Worm (Caenorhabditis elegans) whole organism, L4 larva: ENCODE results near the gene M01H9.2.

Source experiments
- D1046.2 ChIP-seq: fragments of 200-800 bp; sonication (Bioruptor generic); IDR thresholded peaks from 2 replicates; pipeline ENCODE4 v1.3.6; 2022; ENCODE audit warnings: missing genetic modification characterization, missing compliant biosample characterization
- F10B5.3 ChIP-seq: sonication (generic microtip); optimal IDR thresholded peaks from 2 replicates; lab custom pipeline; 2016; ENCODE audit warnings: mild to moderate bottlenecking, missing genetic modification characterization, missing compliant biosample characterization
- F26F4.8 ChIP-seq: fragments of 200-800 bp; sonication (Bioruptor generic); conservative IDR thresholded peaks from 2 replicates; pipeline ENCODE4 v1.3.6; 2022; ENCODE audit warnings: missing genetic modification characterization, missing compliant biosample characterization
- F37D6.2 ChIP-seq: sonication (generic microtip); optimal IDR thresholded peaks from 2 replicates; lab custom pipeline; 2016; ENCODE audit warnings: mild to moderate bottlenecking, missing genetic modification characterization, missing compliant biosample characterization
- F44E2.7 ChIP-seq: fragments of 200-800 bp; sonication (Bioruptor generic); IDR thresholded peaks from 2 replicates; pipeline ENCODE4 v2.1.2; 2022; ENCODE audit warnings: missing genetic modification characterization, missing compliant biosample characterization
- R02D3.7 ChIP-seq: fragments of 150-350 bp; sonication (generic microtip); optimal IDR thresholded peaks from 3 replicates; lab custom pipeline; 2014; ENCODE audit warnings: missing biosample characterization, missing genetic modification characterization
- T20F7.1 ChIP-seq: fragments of 200-800 bp; sonication (Bioruptor generic); optimal IDR thresholded peaks from 2 replicates; lab custom pipeline; 2018; ENCODE audit warnings: mild to moderate bottlenecking, missing genetic modification characterization, missing compliant biosample characterization
- Y48G9A.11 ChIP-seq: fragments of 200-800 bp; sonication (Bioruptor generic); IDR thresholded peaks from 2 replicates; pipeline ENCODE4 v1.3.6; 2022; ENCODE audit warnings: missing genetic modification reagents, missing genetic modification characterization, missing compliant biosample characterization
- Y5F2A.4 ChIP-seq: fragments of 200-800 bp; sonication (Bioruptor generic); optimal IDR thresholded peaks from 2 replicates; lab custom pipeline; 2018; ENCODE audit warnings: mild to moderate bottlenecking, missing genetic modification characterization, missing compliant biosample characterization
- Y75B8A.6 ChIP-seq: fragments of 200-800 bp; sonication (Bioruptor generic); IDR thresholded peaks from 2 replicates; pipeline ENCODE4 v1.3.6; 2022; ENCODE audit warnings: missing genetic modification reagents, missing genetic modification characterization, missing compliant biosample characterization
- ZK546.5 ChIP-seq, 2 experiments: sonication (generic microtip); optimal IDR thresholded peaks; 2 replicates each; lab custom pipeline; 2017; ENCODE audit warnings: missing biosample characterization in 2 of 2, missing genetic modification characterization in 2 of 2
- arid-1 ChIP-seq: fragments of 200-800 bp; sonication (Bioruptor generic); conservative IDR thresholded peaks from 2 replicates; pipeline ENCODE4 v1.3.6; 2022; ENCODE audit warnings: missing genetic modification reagents, missing genetic modification characterization, missing compliant biosample characterization
- ceh-20 ChIP-seq: fragments of 200-800 bp; sonication (Bioruptor generic); IDR thresholded peaks from 2 replicates; pipeline ENCODE4 v1.3.6; 2022; ENCODE audit warnings: missing genetic modification reagents, missing genetic modification characterization, missing compliant biosample characterization
- ces-1 ChIP-seq: fragments of 150-350 bp; sonication (generic microtip); optimal IDR thresholded peaks from 4 replicates; lab custom pipeline; 2014; ENCODE audit warnings: missing biosample characterization, missing genetic modification reagents, missing genetic modification characterization
- cey-2 ChIP-seq: sonication (generic microtip); optimal IDR thresholded peaks from 3 replicates; lab custom pipeline; 2017; ENCODE audit warnings: missing genetic modification characterization, mild to moderate bottlenecking, missing compliant biosample characterization, antibody characterized with exemption, borderline replicate concordance; ENCODE audit not compliant: insufficient read depth
- daf-12 ChIP-seq: fragments of 150-350 bp; optimal IDR thresholded peaks from 2 replicates; lab custom pipeline; 2014; ENCODE audit warnings: missing biosample characterization, missing genetic modification reagents, missing genetic modification characterization
- dmd-6 ChIP-seq: fragments of 200-800 bp; sonication (Bioruptor generic); IDR thresholded peaks from 2 replicates; pipeline ENCODE4 v1.3.6; 2022; ENCODE audit warnings: missing genetic modification reagents, missing genetic modification characterization, missing compliant biosample characterization
- dmd-9 ChIP-seq: fragments of 200-800 bp; sonication (Bioruptor generic); IDR thresholded peaks from 2 replicates; pipeline ENCODE4 v1.3.6; 2022; ENCODE audit warnings: missing genetic modification reagents, missing genetic modification characterization, missing compliant biosample characterization
- dve-1 ChIP-seq: sonication (generic microtip); optimal IDR thresholded peaks from 2 replicates; lab custom pipeline; 2017; ENCODE audit warnings: antibody characterized with exemption, mild to moderate bottlenecking, missing genetic modification characterization, missing compliant biosample characterization; ENCODE audit not compliant: insufficient read depth
- egl-27 ChIP-seq: sonication (generic microtip); optimal IDR thresholded peaks from 3 replicates; lab custom pipeline; 2017; ENCODE audit warnings: missing biosample characterization, missing genetic modification reagents, missing genetic modification characterization
- gei-8 ChIP-seq: fragments of 200-800 bp; sonication (Bioruptor generic); optimal IDR thresholded peaks from 2 replicates; lab custom pipeline; 2018; ENCODE audit warnings: mild to moderate bottlenecking, missing genetic modification characterization, missing compliant biosample characterization
- hlh-11 ChIP-seq: fragments of 200-800 bp; sonication (Bioruptor generic); optimal IDR thresholded peaks from 2 replicates; lab custom pipeline; 2018; ENCODE audit warnings: mild to moderate bottlenecking, missing genetic modification characterization, missing compliant biosample characterization
- lin-39 ChIP-seq: fragments of 150-350 bp; optimal IDR thresholded peaks from 2 replicates; lab custom pipeline; 2014; ENCODE audit warnings: missing biosample characterization, missing genetic modification reagents, missing genetic modification characterization
- lir-3 ChIP-seq: sonication (generic microtip); optimal IDR thresholded peaks from 2 replicates; lab custom pipeline; 2016; ENCODE audit warnings: mild to moderate bottlenecking, missing genetic modification characterization, missing compliant biosample characterization
- lsy-2 ChIP-seq, 2 experiments: fragments of 150-350 bp in 1 of 2; sonication (generic microtip) in 1 of 2; optimal IDR thresholded peaks; 2 replicates each; lab custom pipeline; 2014 to 2017; ENCODE audit warnings: missing biosample characterization in 2 of 2, missing genetic modification characterization in 2 of 2
- madf-5 ChIP-seq, 2 experiments: fragments of 200-800 bp; sonication (Bioruptor generic); IDR thresholded peaks; 2 replicates each; pipeline ENCODE4 v1.3.6; 2022; ENCODE audit warnings: missing compliant biosample characterization in 2 of 2, missing genetic modification characterization in 2 of 2
- mdl-1 ChIP-seq, 2 experiments: fragments of 150-350 bp in 1 of 2; sonication (generic microtip) in 1 of 2; optimal IDR thresholded peaks; 2 replicates each; lab custom pipeline; 2014 to 2017; ENCODE audit warnings: missing biosample characterization in 2 of 2, missing genetic modification characterization in 2 of 2
- mep-1 ChIP-seq: fragments of 150-350 bp; sonication (generic microtip); optimal IDR thresholded peaks from 3 replicates; lab custom pipeline; 2014; ENCODE audit warnings: missing biosample characterization, missing genetic modification characterization
- mes-2 ChIP-seq: sonication (generic microtip); optimal IDR thresholded peaks from 2 replicates; lab custom pipeline; 2016; ENCODE audit warnings: missing genotype, mild to moderate bottlenecking, missing genetic modification characterization, missing compliant biosample characterization; ENCODE audit not compliant: poor library complexity, severe bottlenecking
- mxl-3 ChIP-seq: fragments of 200-800 bp; sonication (Bioruptor generic); optimal IDR thresholded peaks from 2 replicates; lab custom pipeline; 2018; ENCODE audit warnings: mild to moderate bottlenecking, missing genetic modification characterization, missing compliant biosample characterization
- nhr-10 ChIP-seq: fragments of 150-350 bp; optimal IDR thresholded peaks from 2 replicates; lab custom pipeline; 2014; ENCODE audit warnings: missing biosample characterization, missing genetic modification characterization
- nhr-102 ChIP-seq: sonication (generic microtip); optimal IDR thresholded peaks from 2 replicates; lab custom pipeline; 2016; ENCODE audit warnings: mild to moderate bottlenecking, missing genetic modification characterization, moderate library complexity, missing compliant biosample characterization
- nhr-28 ChIP-seq: fragments of 150-350 bp; optimal IDR thresholded peaks from 2 replicates; lab custom pipeline; 2014; ENCODE audit warnings: missing biosample characterization, missing genetic modification characterization
- nhr-42 ChIP-seq: fragments of 200-800 bp; sonication (Bioruptor generic); IDR thresholded peaks from 2 replicates; pipeline ENCODE4 v1.3.6; 2022; ENCODE audit warnings: missing genetic modification characterization, missing compliant biosample characterization
- nhr-48 ChIP-seq: sonication (generic microtip); optimal IDR thresholded peaks from 2 replicates; lab custom pipeline; 2016; ENCODE audit warnings: mild to moderate bottlenecking, missing genetic modification characterization, missing compliant biosample characterization
- nhr-6 ChIP-seq: fragments of 150-350 bp; optimal IDR thresholded peaks from 2 replicates; lab custom pipeline; 2014; ENCODE audit warnings: missing biosample characterization, missing genetic modification characterization
- nhr-76 ChIP-seq: fragments of 150-350 bp; optimal IDR thresholded peaks from 2 replicates; lab custom pipeline; 2014; ENCODE audit warnings: missing biosample characterization, missing genetic modification characterization
- php-3 ChIP-seq: fragments of 200-800 bp; sonication (Bioruptor generic); IDR thresholded peaks from 2 replicates; pipeline ENCODE4 v1.3.6; 2022; ENCODE audit warnings: missing genetic modification reagents, missing genetic modification characterization, missing compliant biosample characterization
- pqm-1 ChIP-seq: sonication (generic microtip); optimal IDR thresholded peaks from 2 replicates; lab custom pipeline; 2017; ENCODE audit warnings: missing biosample characterization, missing genetic modification characterization
- rbr-2 ChIP-seq: sonication (generic microtip); optimal IDR thresholded peaks from 2 replicates; lab custom pipeline; 2016; ENCODE audit warnings: missing genotype, missing genetic modification characterization, missing compliant biosample characterization
- sdz-12 ChIP-seq: fragments of 200-800 bp; sonication (Bioruptor generic); optimal IDR thresholded peaks from 2 replicates; lab custom pipeline; 2018; ENCODE audit warnings: mild to moderate bottlenecking, missing genetic modification characterization, missing compliant biosample characterization
- set-16 ChIP-seq: fragments of 200-800 bp; sonication (Bioruptor generic); IDR thresholded peaks from 2 replicates; pipeline ENCODE4 v1.3.6; 2022; ENCODE audit warnings: missing genetic modification reagents, missing genetic modification characterization, missing compliant biosample characterization
- skn-1 ChIP-seq: fragments of 150-350 bp; optimal IDR thresholded peaks from 2 replicates; lab custom pipeline; 2014; ENCODE audit warnings: missing biosample characterization, missing genetic modification characterization
- tag-97 ChIP-seq: fragments of 200-800 bp; sonication (Bioruptor generic); IDR thresholded peaks from 2 replicates; pipeline ENCODE4 v1.3.6; 2022; ENCODE audit warnings: missing genetic modification characterization, missing compliant biosample characterization
- unc-130 ChIP-seq: sonication (generic microtip); optimal IDR thresholded peaks from 2 replicates; lab custom pipeline; 2016; ENCODE audit warnings: missing genetic modification reagents, missing genetic modification characterization, missing compliant biosample characterization
- unc-62 ChIP-seq, 3 experiments: fragments of 150-350 bp in 1 of 3; sonication (generic microtip); optimal IDR thresholded peaks in 2 of 3; peaks in 1 of 3; 1 replicate in 1 of 3; 2 replicates in 2 of 3; lab custom pipeline; 2014 to 2017; ENCODE audit warnings: missing biosample characterization in 3 of 3, missing genetic modification characterization in 3 of 3, missing genetic modification reagents in 3 of 3, missing genotype in 1 of 3
- vab-7 ChIP-seq: fragments of 200-800 bp; sonication (Bioruptor generic); IDR thresholded peaks from 2 replicates; pipeline ENCODE4 v1.3.6; 2022; ENCODE audit warnings: missing genetic modification reagents, missing genetic modification characterization, missing compliant biosample characterization
- zag-1 ChIP-seq: fragments of 150-350 bp; optimal IDR thresholded peaks from 2 replicates; lab custom pipeline; 2014; ENCODE audit warnings: missing biosample characterization, missing genetic modification characterization
- zfp-2 ChIP-seq: sonication (generic microtip); optimal IDR thresholded peaks from 2 replicates; lab custom pipeline; 2016; ENCODE audit warnings: mild to moderate bottlenecking, missing genetic modification characterization, missing compliant biosample characterization
- zip-11 ChIP-seq: fragments of 200-800 bp; sonication (Bioruptor generic); IDR thresholded peaks from 2 replicates; pipeline ENCODE4 v1.3.6; 2022; ENCODE audit warnings: missing genetic modification characterization, missing compliant biosample characterization
- ztf-11 ChIP-seq: fragments of 150-350 bp; optimal IDR thresholded peaks from 2 replicates; lab custom pipeline; 2014; ENCODE audit warnings: missing biosample characterization, missing genetic modification characterization

The M01H9.2 gene

ce11 chrIV:4449843-4450242 is 13.2 kb downstream of the M01H9.2 start (continued):
- no peak for TF ChIP-seq set-16
- no peak for TF ChIP-seq nhr-6 (tag; lab: Kevin White, UChicago)
- no peak for TF ChIP-seq ztf-11
- TF ChIP-seq hlh-11 (tag; lab: Kevin White, UChicago), result peak; percentile 68
- TF ChIP-seq tag-97, result no peak
- peak; percentile 49 for TF ChIP-seq nhr-28 (tag; lab: Kevin White, UChicago)
- TF ChIP-seq nhr-48, result peak; percentile 3
- no peak for TF ChIP-seq cey-2
- TF ChIP-seq madf-5 (GFP tag; IDR thresholded peaks at IDR 0.05; lab: Robert Waterston, UW), result no peak
- TF ChIP-seq zfp-2 (tag; lab: Kevin White, UChicago), result peak; percentile 22
- peak in 1 of 2 experiments; percentile 17 for TF ChIP-seq lsy-2 (tag; optimal IDR thresholded peaks at IDR 0.05; lab: Kevin White, UChicago)
- no peak for TF ChIP-seq unc-62 (GFP tag; optimal IDR thresholded peaks at IDR 0.05 in 1 of 2; lab: Kevin White, UChicago)
- no peak for TF ChIP-seq unc-62 (tag; optimal IDR thresholded peaks at IDR 0.05; lab: Kevin White, UChicago)
- peak; percentile 30 for TF ChIP-seq gei-8 (GFP tag; lab: Kevin White, UChicago)
- no peak for TF ChIP-seq zip-11 (GFP tag; lab: Robert Waterston, UW)
- no peak for TF ChIP-seq ZK546.5 (tag; optimal IDR thresholded peaks at IDR 0.05; lab: Kevin White, UChicago)
- peak; percentile 44; the same call in 1 of the 2 replicates for TF ChIP-seq Y48G9A.11
- TF ChIP-seq F44E2.7, result no peak
- no peak for TF ChIP-seq egl-27 (tag; lab: Kevin White, UChicago)
- TF ChIP-seq nhr-10 (tag; lab: Kevin White, UChicago), result no peak
- TF ChIP-seq php-3 (GFP tag; lab: Robert Waterston, UW), result 0 out of 2 replicates have a peak, but pooled peaks have one; percentile 20
- no peak for TF ChIP-seq Y5F2A.4 (GFP tag; lab: Kevin White, UChicago)
- TF ChIP-seq R02D3.7 (tag; lab: Kevin White, UChicago), result no peak
- TF ChIP-seq nhr-102 (tag; lab: Kevin White, UChicago), result peak; percentile 47
- peak; percentile 23 for TF ChIP-seq unc-130 (GFP tag; lab: Kevin White, UChicago)
- TF ChIP-seq Y75B8A.6 (GFP tag; lab: Robert Waterston, UW), result 0 out of 2 replicates have a peak, but pooled peaks have one; percentile 55
- TF ChIP-seq ces-1, result no peak
- TF ChIP-seq nhr-42 (GFP tag; lab: Robert Waterston, UW), result no peak
- TF ChIP-seq mxl-3 (GFP tag; lab: Kevin White, UChicago), result no peak
- peak; percentile 53 for TF ChIP-seq pqm-1 (tag; lab: Kevin White, UChicago)
- TF ChIP-seq D1046.2 (GFP tag; lab: Robert Waterston, UW), result 0 out of 2 replicates have a peak, but pooled peaks have one; percentile 6
- no peak for TF ChIP-seq arid-1
- no peak for TF ChIP-seq F26F4.8 (GFP tag; lab: Robert Waterston, UW)
- TF ChIP-seq T20F7.1 (GFP tag; lab: Kevin White, UChicago), result no peak
- TF ChIP-seq rbr-2 (tag; lab: Kevin White, UChicago), result no peak
- no peak for TF ChIP-seq lin-39
- TF ChIP-seq nhr-76 (tag; lab: Kevin White, UChicago), result no peak
- no peak for TF ChIP-seq ceh-20 (GFP tag; lab: Robert Waterston, UW)
- TF ChIP-seq sdz-12 (GFP tag; lab: Kevin White, UChicago), result no peak
- no peak for TF ChIP-seq F37D6.2 (tag; lab: Kevin White, UChicago)
- TF ChIP-seq lir-3 (tag; lab: Kevin White, UChicago), result no peak
- TF ChIP-seq dve-1, result peak; percentile 61
- no peak for TF ChIP-seq dmd-9 (GFP tag; lab: Robert Waterston, UW)
- TF ChIP-seq mes-2 (tag; lab: Kevin White, UChicago), result peak; percentile 45
- no peak for TF ChIP-seq zag-1 (tag; lab: Kevin White, UChicago)
- no peak for TF ChIP-seq skn-1 (tag; lab: Kevin White, UChicago)
- TF ChIP-seq mdl-1 (tag; optimal IDR thresholded peaks at IDR 0.05; lab: Kevin White, UChicago), result no peak
- peak; percentile 30 for TF ChIP-seq mep-1
- TF ChIP-seq dmd-6 (GFP tag; lab: Robert Waterston, UW), result peak; percentile 56; the same call in 1 of the 2 replicates
- no peak for TF ChIP-seq F10B5.3 (tag; lab: Kevin White, UChicago)
- no peak for TF ChIP-seq daf-12 (tag; lab: Kevin White, UChicago)
- TF ChIP-seq vab-7 (GFP tag; lab: Robert Waterston, UW), result no peak
